Worm (Caenorhabditis elegans) whole organism, early embryonic: ENCODE measurements around the gene mec-15.

Experiments
- B0310.2 ChIP-seq: sonication (generic microtip); optimal IDR thresholded peaks from 2 replicates; lab custom pipeline; 2016; ENCODE audit warnings: mild to moderate bottlenecking, missing genetic modification characterization, missing compliant biosample characterization
- F13C5.2 ChIP-seq: sonication (generic microtip); optimal IDR thresholded peaks from 2 replicates; lab custom pipeline; 2017; ENCODE audit warnings: mild to moderate bottlenecking, missing genetic modification characterization, inconsistent platforms, missing compliant biosample characterization
- aly-1 ChIP-seq: sonication (generic microtip); optimal IDR thresholded peaks from 2 replicates; lab custom pipeline; 2016; ENCODE audit warnings: missing genetic modification characterization, missing compliant biosample characterization
- ama-1 ChIP-seq: fragments of 150-350 bp; optimal IDR thresholded peaks from 2 replicates; lab custom pipeline; 2014
- ets-7 ChIP-seq: sonication (generic microtip); optimal IDR thresholded peaks from 2 replicates; lab custom pipeline; 2016; ENCODE audit warnings: missing genotype, missing genetic modification characterization, missing compliant biosample characterization
- flt-1 ChIP-seq: fragments of 200-800 bp; sonication (Bioruptor generic); IDR thresholded peaks from 2 replicates; pipeline ENCODE4 v1.3.6; 2022; ENCODE audit warnings: missing genetic modification characterization, missing compliant biosample characterization
- hmbx-1 ChIP-seq: sonication (generic microtip); optimal IDR thresholded peaks from 2 replicates; lab custom pipeline; 2016; ENCODE audit warnings: mild to moderate bottlenecking, missing genetic modification characterization, missing compliant biosample characterization
- hnd-1 ChIP-seq: sonication (generic microtip); optimal IDR thresholded peaks from 2 replicates; lab custom pipeline; 2016; ENCODE audit warnings: missing genetic modification characterization, missing compliant biosample characterization
- pes-1 ChIP-seq: fragments of 200-800 bp; sonication (Bioruptor generic); IDR thresholded peaks from 2 replicates; pipeline ENCODE4 v1.3.6; 2022; ENCODE audit warnings: missing genetic modification reagents, missing genetic modification characterization, missing compliant biosample characterization
- scrt-1 ChIP-seq: fragments of 200-800 bp; sonication (Bioruptor generic); IDR thresholded peaks from 2 replicates; pipeline ENCODE4 v1.3.6; 2022; ENCODE audit warnings: missing genetic modification characterization, missing compliant biosample characterization
- tbx-11 ChIP-seq: fragments of 200-800 bp; sonication (Bioruptor generic); IDR thresholded peaks from 2 replicates; pipeline ENCODE4 v1.3.6; 2022; ENCODE audit warnings: missing genetic modification characterization, missing compliant biosample characterization
- tbx-37 ChIP-seq: fragments of 200-800 bp; sonication (Bioruptor generic); conservative IDR thresholded peaks from 2 replicates; pipeline ENCODE4 v1.3.6; 2022; ENCODE audit warnings: missing genetic modification reagents, missing genetic modification characterization, missing compliant biosample characterization
- tra-4 ChIP-seq: sonication (generic microtip); optimal IDR thresholded peaks from 2 replicates; lab custom pipeline; 2017; ENCODE audit warnings: missing genetic modification characterization, missing compliant biosample characterization

ce11 chrII:10230972-10231371, 8.5 kb downstream of the mec-15 start, which contains the start of gene T01E8.8:
- TF ChIP-seq hnd-1: no peak
- no peak for TF ChIP-seq ama-1
- no peak for TF ChIP-seq tbx-11
- no peak for TF ChIP-seq ets-7 (tag; lab: Kevin White, UChicago)
- TF ChIP-seq pes-1 (GFP tag; lab: Robert Waterston, UW): no peak
- no peak for TF ChIP-seq flt-1 (GFP tag; lab: Robert Waterston, UW)
- TF ChIP-seq B0310.2 (tag; lab: Kevin White, UChicago): no peak
- TF ChIP-seq aly-1 (tag; lab: Kevin White, UChicago): no peak
- no peak for TF ChIP-seq tra-4
- no peak for TF ChIP-seq F13C5.2 (tag; lab: Kevin White, UChicago)
- TF ChIP-seq hmbx-1 (tag; lab: Kevin White, UChicago): no peak
- no peak for TF ChIP-seq tbx-37 (GFP tag; lab: Robert Waterston, UW)
- no peak for TF ChIP-seq scrt-1 (GFP tag; lab: Robert Waterston, UW)
